Worm (Caenorhabditis elegans): Measurements from ENCODE around the gene F56F10.1.

Gene F56F10.1

DNA sequence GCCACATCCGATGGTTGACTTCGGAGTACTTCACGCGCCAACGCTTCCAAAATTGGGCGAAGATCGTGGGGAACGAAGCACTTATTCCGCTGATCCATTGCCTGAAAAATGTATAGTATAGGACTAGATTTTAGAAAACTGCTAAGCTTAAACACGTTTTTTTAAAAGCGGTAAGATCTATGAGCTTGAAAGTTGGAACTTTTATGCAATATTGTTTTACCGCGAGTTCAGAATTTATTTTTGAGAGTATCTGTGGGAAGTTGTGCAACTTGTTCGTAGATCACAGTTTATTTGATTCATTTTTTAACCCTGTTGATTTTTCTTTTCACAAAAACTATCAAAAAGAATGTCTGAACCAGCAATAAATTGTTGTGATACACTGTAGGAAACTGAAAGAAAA is 31.0 kb upstream of the F56F10.1 start, which contains the start of gene F39H12.3:
TSS of gene F39H12.3 (minus strand) at position 101 of the 400 bp plus-strand sequence.
- TF ChIP-seq ceh-28 (tag; optimal IDR thresholded peaks at IDR 0.05) (no peak), vab-7 (GFP tag; IDR thresholded peaks at IDR 0.05) (no peak), mxl-2 (GFP tag; conservative IDR thresholded peaks at IDR 0.05) (no peak), ztf-7 (tag; optimal IDR thresholded peaks at IDR 0.05) (no peak), nhr-6 (tag; optimal IDR thresholded peaks at IDR 0.05) (no peak), ceh-44 (GFP tag; IDR thresholded peaks at IDR 0.05) (no peak), php-3 (GFP tag; IDR thresholded peaks at IDR 0.05) (no peak), lim-7 (GFP tag; IDR thresholded peaks at IDR 0.05) (no peak), dmd-8 (GFP tag; IDR thresholded peaks at IDR 0.05) (no peak), spr-3 (GFP tag; optimal IDR thresholded peaks at IDR 0.05) (no peak), lsy-2 (tag; optimal IDR thresholded peaks at IDR 0.05) (no peak)

DNA sequence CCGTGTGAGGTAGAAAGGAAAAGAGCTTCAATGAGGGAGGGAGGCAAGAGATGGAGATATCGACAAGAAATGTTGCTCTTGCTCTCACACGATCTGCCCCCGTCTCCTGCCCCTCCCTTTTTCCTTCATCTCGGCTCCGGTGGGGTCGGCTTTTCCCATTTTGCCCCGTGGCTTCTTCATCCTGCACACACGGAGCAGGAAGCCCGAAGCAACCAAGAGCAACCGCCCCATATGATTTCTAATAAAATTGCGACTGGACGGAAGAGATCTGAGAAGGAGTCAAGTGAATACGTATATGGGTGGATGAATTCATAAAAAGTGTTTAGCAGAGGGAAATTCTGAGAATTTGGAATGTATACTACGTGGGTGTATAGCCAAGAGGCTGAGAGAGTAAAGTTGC is 27.8 kb upstream of the F56F10.1 start:
- TF ChIP-seq fkh-10 (GFP tag; optimal IDR thresholded peaks at IDR 0.05): no peak
- TF ChIP-seq egl-27 (tag; optimal IDR thresholded peaks at IDR 0.05): no peak
- no peak for TF ChIP-seq nhr-76 (tag; optimal IDR thresholded peaks at IDR 0.05)
- TF ChIP-seq lin-38 (GFP tag; IDR thresholded peaks at IDR 0.05): no peak
- no peak for TF ChIP-seq unc-39 (tag; optimal IDR thresholded peaks at IDR 0.05)
- no peak for TF ChIP-seq duxl-1 (tag; optimal IDR thresholded peaks at IDR 0.05; ENCODE audit: poor library complexity)
- TF ChIP-seq ctbp-1 (GFP tag; IDR thresholded peaks at IDR 0.05): peak; percentile 58; the same call in 1 of the 2 replicates
- TF ChIP-seq fos-1 (tag; optimal IDR thresholded peaks at IDR 0.05): no peak
- TF ChIP-seq mep-1 (tag; optimal IDR thresholded peaks at IDR 0.05): no peak
- no peak for TF ChIP-seq F26F4.8 (GFP tag; conservative IDR thresholded peaks at IDR 0.05)
- no peak for TF ChIP-seq nhr-237 (tag; optimal IDR thresholded peaks at IDR 0.05)
- no peak for TF ChIP-seq lin-15B (tag; optimal IDR thresholded peaks at IDR 0.05)
- TF ChIP-seq nhr-11 (tag; optimal IDR thresholded peaks at IDR 0.05): peak; percentile 12
- no peak for TF ChIP-seq jun-1 (tag; optimal IDR thresholded peaks at IDR 0.05)
- no peak for TF ChIP-seq ztf-11 (tag; optimal IDR thresholded peaks at IDR 0.05)
- no peak for TF ChIP-seq zfp-3 (GFP tag; conservative IDR thresholded peaks at IDR 0.05)
- 0 out of 2 replicates have a peak, but pooled peaks have one; percentile 29 for TF ChIP-seq dmd-9 (GFP tag; IDR thresholded peaks at IDR 0.05)
- TF ChIP-seq madf-5 (GFP tag; IDR thresholded peaks at IDR 0.05): 0 out of 4 replicates have a peak, but pooled peaks of 1 of the 2 experiments have one; percentile 20
- TF ChIP-seq F10B5.3 (tag; optimal IDR thresholded peaks at IDR 0.05): no peak
- TF ChIP-seq dpl-1 (GFP tag; optimal IDR thresholded peaks at IDR 0.05): no peak
- peak; percentile 61 for TF ChIP-seq aha-1 (tag)
- no peak; the same call in 1 of the 2 replicates for TF ChIP-seq egl-43 (GFP tag; IDR thresholded peaks at IDR 0.05)
- TF ChIP-seq snpc-4 (tag; optimal IDR thresholded peaks at IDR 0.05): no peak
- no peak for TF ChIP-seq ztf-7 (tag; optimal IDR thresholded peaks at IDR 0.05)
- no peak for TF ChIP-seq madf-9 (GFP tag; conservative IDR thresholded peaks at IDR 0.05)
- TF ChIP-seq lir-3 (tag; optimal IDR thresholded peaks at IDR 0.05): no peak
- no peak for TF ChIP-seq daf-12 (tag; optimal IDR thresholded peaks at IDR 0.05)
- no peak for TF ChIP-seq nhr-42 (GFP tag; IDR thresholded peaks at IDR 0.05)
- TF ChIP-seq set-16 (GFP tag; IDR thresholded peaks at IDR 0.05): peak; percentile 80
- no peak for TF ChIP-seq sdz-12 (GFP tag; optimal IDR thresholded peaks at IDR 0.05)
- TF ChIP-seq ceh-20 (GFP tag; IDR thresholded peaks at IDR 0.05): no peak
- no peak for TF ChIP-seq Y5F2A.4 (GFP tag; optimal IDR thresholded peaks at IDR 0.05)
- TF ChIP-seq spr-1 (tag; optimal IDR thresholded peaks at IDR 0.05): no peak
- no peak for TF ChIP-seq lsy-2 (tag; optimal IDR thresholded peaks at IDR 0.05)
- no peak for TF ChIP-seq nhr-6 (tag; optimal IDR thresholded peaks at IDR 0.05)
- TF ChIP-seq lin-39 (tag; optimal IDR thresholded peaks at IDR 0.05): no peak

Measured in whole organism, L4 larva.